Worm (Caenorhabditis elegans) whole organism, L3 larva: ENCODE data around the gene ttr-15.

Experiments
- ZK546.5 ChIP-seq: sonication (generic microtip); optimal IDR thresholded peaks from 2 replicates; lab custom pipeline; 2017; ENCODE audit warnings: missing biosample characterization, missing genetic modification characterization
- ama-1 ChIP-seq: fragments of 150-350 bp; optimal IDR thresholded peaks from 2 replicates; lab custom pipeline; 2018
- ceh-28 ChIP-seq: fragments of 150-350 bp; optimal IDR thresholded peaks from 2 replicates; lab custom pipeline; 2014; ENCODE audit warnings: missing biosample characterization, missing genetic modification reagents, missing genetic modification characterization
- ceh-9 ChIP-seq: sonication (generic microtip); optimal IDR thresholded peaks from 2 replicates; lab custom pipeline; 2018; ENCODE audit warnings: missing biosample characterization, missing genetic modification characterization
- elt-2 ChIP-seq: sonication (generic microtip); optimal IDR thresholded peaks from 2 replicates; lab custom pipeline; 2016; ENCODE audit warnings: missing genetic modification reagents, mild to moderate bottlenecking, missing genetic modification characterization, missing compliant biosample characterization
- fkh-10 ChIP-seq: sonication (generic microtip); optimal IDR thresholded peaks from 2 replicates; lab custom pipeline; 2017; ENCODE audit warnings: missing biosample characterization, missing genetic modification reagents, missing genetic modification characterization
- lin-15B ChIP-seq: fragments of 150-350 bp; optimal IDR thresholded peaks from 2 replicates; lab custom pipeline; 2014; ENCODE audit warnings: missing biosample characterization, missing genetic modification characterization
- nhr-11 ChIP-seq: fragments of 150-350 bp; optimal IDR thresholded peaks from 2 replicates; lab custom pipeline; 2014; ENCODE audit warnings: missing biosample characterization, missing genetic modification characterization
- nhr-12 ChIP-seq: fragments of 150-350 bp; optimal IDR thresholded peaks from 2 replicates; lab custom pipeline; 2014; ENCODE audit warnings: missing biosample characterization, missing genetic modification characterization
- nhr-67 ChIP-seq: fragments of 150-350 bp; optimal IDR thresholded peaks from 2 replicates; lab custom pipeline; 2014; ENCODE audit warnings: missing biosample characterization, missing genetic modification characterization
- pha-4 ChIP-seq: fragments of 150-350 bp; optimal IDR thresholded peaks from 2 replicates; lab custom pipeline; 2014; ENCODE audit warnings: missing biosample characterization, missing genetic modification reagents, missing genetic modification characterization
- unc-62 ChIP-seq: fragments of 150-350 bp; sonication (generic microtip); optimal IDR thresholded peaks from 4 replicates; lab custom pipeline; 2014; ENCODE audit warnings: missing biosample characterization, missing genetic modification reagents, missing genetic modification characterization

ce11 chrIII:10293946-10294345 is 43.7 kb upstream of the ttr-15 start:
- TF ChIP-seq lin-15B (tag; lab: Kevin White, UChicago): no peak
- no peak for TF ChIP-seq nhr-12 (tag; lab: Kevin White, UChicago)
- TF ChIP-seq ama-1 (lab: Kevin White, UChicago): no peak
- TF ChIP-seq ceh-9 (tag; lab: Kevin White, UChicago): no peak
- no peak for TF ChIP-seq pha-4
- no peak for TF ChIP-seq unc-62 (GFP tag; lab: Kevin White, UChicago)
- no peak for TF ChIP-seq ZK546.5
- no peak for TF ChIP-seq fkh-10
- no peak for TF ChIP-seq nhr-67 (tag; lab: Kevin White, UChicago)
- TF ChIP-seq nhr-11 (tag; lab: Kevin White, UChicago): no peak
- no peak for TF ChIP-seq elt-2 (tag; lab: Kevin White, UChicago)
- TF ChIP-seq ceh-28 (tag; lab: Kevin White, UChicago): no peak
